Worm (Caenorhabditis elegans) whole organism, midembryonic: ENCODE measurements around the gene dcaf-1.

Experiments
- T22C8.4 ChIP-seq: fragments of 200-800 bp; sonication (Bioruptor generic); IDR thresholded peaks from 2 replicates; pipeline ENCODE4 v1.3.6; 2022; ENCODE audit warnings: missing genetic modification characterization, missing compliant biosample characterization
- cog-1 ChIP-seq: sonication (generic microtip); optimal IDR thresholded peaks from 2 replicates; lab custom pipeline; 2016; ENCODE audit warnings: missing genetic modification characterization, missing compliant biosample characterization
- tab-1 ChIP-seq: fragments of 200-800 bp; sonication (Bioruptor generic); IDR thresholded peaks from 2 replicates; pipeline ENCODE4 v1.3.6; 2022; ENCODE audit warnings: missing genetic modification characterization, missing compliant biosample characterization

- TF ChIP-seq cog-1 (tag; lab: Kevin White, UChicago) (no peak), T22C8.4 (GFP tag; lab: Robert Waterston, UW) (no peak), tab-1 (GFP tag; lab: Robert Waterston, UW) (no peak)
These were observed 2.7 kb upstream of the dcaf-1 start, which contains the start of gene ant-1.3 for ce11 chrIV:9709205-9709604.
